Worm (Caenorhabditis elegans) whole organism, L4/young adult: ENCODE results near the gene F39D8.3.

Source experiments
- W03F9.2 ChIP-seq: fragments of 150-350 bp; optimal IDR thresholded peaks from 2 replicates; lab custom pipeline; 2014; ENCODE audit warnings: missing biosample characterization, missing genetic modification characterization
- dao-5 ChIP-seq: sonication (generic microtip); optimal IDR thresholded peaks from 2 replicates; lab custom pipeline; 2016; ENCODE audit warnings: missing genotype, missing genetic modification characterization, moderate library complexity, missing compliant biosample characterization
- him-1 ChIP-seq: sonication (generic microtip); optimal IDR thresholded peaks from 2 replicates; lab custom pipeline; 2016; ENCODE audit warnings: missing genotype, missing genetic modification reagents, missing genetic modification characterization, missing compliant biosample characterization

F39D8.3 gene

DNA sequence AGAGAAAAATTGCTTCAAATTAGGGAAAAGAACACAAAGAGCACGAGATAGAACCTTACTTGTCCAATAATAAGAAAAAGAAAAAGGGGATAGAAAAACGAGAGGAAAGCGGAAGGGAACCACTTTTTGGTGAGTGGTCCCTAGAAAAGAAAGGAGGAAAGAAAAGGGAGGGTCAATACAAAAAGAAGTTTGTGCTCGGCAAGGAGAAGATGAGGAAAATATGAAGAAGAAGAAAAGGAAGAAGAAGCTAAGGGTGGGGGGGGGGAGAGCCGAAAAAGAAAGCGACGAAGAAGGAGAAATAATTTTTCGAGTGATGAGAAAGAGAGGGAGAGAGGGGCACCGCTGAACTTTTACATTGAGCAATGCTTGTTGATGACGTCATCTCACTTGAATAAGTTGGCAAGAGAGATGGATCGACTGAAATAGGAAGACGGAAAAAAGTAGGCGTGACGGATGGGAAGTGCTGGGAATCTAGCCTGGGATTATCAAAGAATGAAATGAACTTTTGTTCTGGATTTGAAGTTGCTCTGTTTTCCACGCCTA lies 34.9 kb upstream of the F39D8.3 start:
- TF ChIP-seq him-1 (peak; percentile 71), dao-5 (tag; lab: Kevin White, UChicago) (no peak), W03F9.2 (tag; lab: Kevin White, UChicago) (no peak)

- TF ChIP-seq W03F9.2 (tag; lab: Kevin White, UChicago) (no peak), him-1 (no peak), dao-5 (tag; lab: Kevin White, UChicago) (no peak)
Measured at ce11 chrX:15388259-15388658, 32.5 kb upstream of the F39D8.3 start.

ce11 chrX:15389853-15390252 lies 30.9 kb upstream of the F39D8.3 start:
- TF ChIP-seq W03F9.2 (tag; lab: Kevin White, UChicago) (no peak), him-1 (no peak), dao-5 (tag; lab: Kevin White, UChicago) (no peak)

DNA sequence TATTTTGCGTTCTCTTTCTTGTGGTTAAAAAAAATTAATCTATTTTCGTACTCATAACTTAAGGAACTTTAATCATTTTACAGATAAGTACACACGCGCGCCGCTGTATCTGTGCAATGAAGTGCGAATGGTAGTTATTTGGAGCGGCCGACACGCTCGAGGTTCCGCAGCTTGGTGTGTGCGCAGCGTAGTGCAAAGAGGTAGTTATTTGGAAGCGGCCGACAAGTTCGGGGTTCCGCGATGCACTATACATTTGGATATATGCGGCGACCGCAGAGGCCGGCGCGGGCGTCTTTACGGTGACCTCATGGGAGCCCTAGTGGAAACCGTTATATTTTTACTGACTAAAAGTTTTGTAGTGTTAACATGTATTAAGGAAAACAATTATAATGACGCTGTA lies 28.1 kb upstream of the F39D8.3 start:
- no peak for TF ChIP-seq dao-5 (tag; lab: Kevin White, UChicago)
- TF ChIP-seq W03F9.2 (tag; lab: Kevin White, UChicago) = no peak
- no peak for TF ChIP-seq him-1

- TF ChIP-seq dao-5 (tag; lab: Kevin White, UChicago) = no peak
- peak; percentile 46 for TF ChIP-seq him-1
- TF ChIP-seq W03F9.2 (tag; lab: Kevin White, UChicago) = no peak
Measured at ce11 chrX:15395723-15396122, 25.0 kb upstream of the F39D8.3 start.

DNA sequence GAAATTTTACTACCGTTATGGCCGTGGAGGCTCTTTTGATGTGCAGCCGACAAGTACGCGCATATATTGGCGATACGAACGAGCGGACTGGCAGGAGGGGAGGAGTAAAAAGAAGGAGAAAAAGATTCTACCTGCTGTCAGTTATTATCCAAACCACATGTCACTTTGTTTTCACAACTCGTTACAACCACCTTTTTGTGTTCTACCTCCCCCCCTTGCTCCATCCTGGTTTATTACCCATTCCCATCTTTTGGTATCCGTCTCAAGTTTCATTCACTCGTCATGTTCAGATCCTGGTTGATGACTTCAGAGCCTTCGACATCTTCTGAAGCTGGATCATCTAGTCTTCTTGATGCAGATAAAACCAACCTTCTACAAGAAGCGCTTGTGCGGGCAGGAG lies 13.1 kb upstream of the F39D8.3 start, which contains the start of gene psa-3:
Gene psa-3, plus strand, starts transcription at position 301 of the 400 bp plus-strand sequence.
- TF ChIP-seq dao-5 (tag; lab: Kevin White, UChicago) = no peak

DNA sequence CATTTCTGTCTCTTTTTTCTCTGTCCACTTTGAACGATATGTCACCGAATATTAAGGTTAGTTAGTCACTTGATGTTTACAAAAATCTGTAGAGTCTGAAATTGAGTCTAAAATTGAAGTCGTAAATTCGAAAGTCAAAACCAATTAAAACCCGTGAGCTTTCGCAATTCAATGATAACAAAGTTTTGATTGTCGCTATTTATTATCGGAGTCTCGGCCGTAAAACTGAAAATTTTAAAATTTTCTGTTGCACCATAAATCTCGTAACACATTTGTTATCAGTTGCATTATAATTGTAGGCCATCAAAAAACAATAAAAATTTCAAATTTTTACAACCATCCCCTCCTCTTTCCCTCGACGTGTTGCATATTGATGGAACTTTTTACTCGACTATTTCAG lies 12.2 kb upstream of the F39D8.3 start:
- TF ChIP-seq W03F9.2 (tag; lab: Kevin White, UChicago) = no peak
- TF ChIP-seq dao-5 (tag; lab: Kevin White, UChicago) = no peak
- no peak for TF ChIP-seq him-1

DNA sequence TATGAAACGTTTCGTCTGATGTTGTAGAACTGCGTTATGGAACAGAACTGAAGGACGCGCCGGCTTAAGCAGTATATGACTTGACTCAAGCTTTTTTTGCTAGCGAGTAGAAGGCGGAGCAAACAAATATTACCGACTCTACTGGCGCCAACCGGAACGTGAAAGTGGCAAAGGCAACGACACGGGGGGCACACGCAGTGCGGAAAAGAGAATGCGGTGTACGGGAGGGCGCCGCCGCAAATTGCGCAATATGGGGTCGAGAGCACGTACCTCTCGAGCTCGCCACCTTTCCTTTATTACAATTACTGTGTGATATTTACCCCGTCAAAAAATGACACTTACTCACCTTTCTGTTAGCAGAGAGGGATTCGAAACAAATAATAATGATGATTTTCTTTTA lies 5.5 kb upstream of the F39D8.3 start, which contains the start of gene pqn-36:
Gene pqn-36, minus strand, starts transcription at position 268 of the 400 bp plus-strand sequence.
- TF ChIP-seq W03F9.2 (tag; lab: Kevin White, UChicago) (no peak), him-1 (no peak), dao-5 (tag; lab: Kevin White, UChicago) (no peak)

- TF ChIP-seq dao-5 (tag; lab: Kevin White, UChicago) = no peak
- TF ChIP-seq him-1 = no peak
- no peak for TF ChIP-seq W03F9.2 (tag; lab: Kevin White, UChicago)
Measured at ce11 chrX:15423708-15424423, 3.1 kb downstream of the F39D8.3 start.

ce11 chrX:15427931-15428330 lies 7.2 kb downstream of the F39D8.3 start, which contains the start of gene nas-13:
TSS of gene nas-13 (minus strand) at chrX:15428253.
- no peak for TF ChIP-seq dao-5 (tag; lab: Kevin White, UChicago)

ce11 chrX:15430983-15431382 lies 10.2 kb downstream of the F39D8.3 start, which contains the start of gene blos-8:
TSS of gene blos-8 (minus strand) at chrX:15431198.
- TF ChIP-seq W03F9.2 (tag; lab: Kevin White, UChicago) (no peak), dao-5 (tag; lab: Kevin White, UChicago) (no peak), him-1 (no peak)

DNA sequence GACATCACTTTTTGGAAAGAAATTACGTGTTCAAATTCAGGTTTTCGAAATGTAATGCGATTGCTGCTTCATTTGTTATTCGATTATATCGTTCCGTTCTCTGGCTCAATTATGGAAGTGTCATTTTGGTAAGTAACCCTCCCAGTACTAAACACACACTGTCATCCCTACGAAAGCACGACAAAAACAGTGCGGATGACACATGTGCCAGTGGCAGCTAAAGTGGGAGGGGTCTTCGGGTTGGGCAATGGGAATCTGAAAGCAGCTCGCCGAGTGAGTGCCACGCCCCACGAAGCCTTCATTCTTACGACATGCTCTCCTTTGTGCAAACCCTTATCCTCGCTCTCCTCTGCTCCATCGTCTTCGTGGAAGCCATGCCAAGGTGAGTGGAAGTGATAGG lies 12.7 kb downstream of the F39D8.3 start, which contains the start of gene flp-32:
Gene flp-32, plus strand, starts transcription at position 301 of the 400 bp plus-strand sequence.
- TF ChIP-seq him-1 (no peak), dao-5 (tag; lab: Kevin White, UChicago) (no peak), W03F9.2 (tag; lab: Kevin White, UChicago) (no peak)

DNA sequence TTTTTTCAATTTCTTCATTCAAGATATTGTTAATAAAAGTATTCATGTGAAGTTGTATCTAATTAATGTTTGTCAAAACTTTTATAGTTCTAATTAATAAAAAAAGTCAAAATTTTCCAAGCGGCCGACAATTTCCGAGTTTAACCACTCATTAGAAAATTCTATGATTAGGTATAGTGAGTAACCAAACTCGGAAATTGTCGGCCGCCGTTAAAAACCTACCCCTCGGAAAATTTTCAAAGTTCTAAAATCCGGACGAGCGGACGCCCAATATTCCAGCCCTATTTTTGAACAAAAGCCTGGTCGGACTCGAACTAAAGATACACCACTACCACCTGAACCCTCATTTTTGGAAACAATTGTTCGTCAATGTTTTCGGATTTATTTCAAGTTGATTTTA lies 14.2 kb downstream of the F39D8.3 start:
- TF ChIP-seq him-1 (no peak), W03F9.2 (tag; lab: Kevin White, UChicago) (no peak), dao-5 (tag; lab: Kevin White, UChicago) (no peak)

ce11 chrX:15438768-15439167 lies 18.0 kb downstream of the F39D8.3 start:
- TF ChIP-seq W03F9.2 (tag; lab: Kevin White, UChicago) (no peak), dao-5 (tag; lab: Kevin White, UChicago) (no peak), him-1 (no peak)
